Fruit fly (Drosophila melanogaster): ENCODE results near the gene CG3345.

Gene CG3345

DNA sequence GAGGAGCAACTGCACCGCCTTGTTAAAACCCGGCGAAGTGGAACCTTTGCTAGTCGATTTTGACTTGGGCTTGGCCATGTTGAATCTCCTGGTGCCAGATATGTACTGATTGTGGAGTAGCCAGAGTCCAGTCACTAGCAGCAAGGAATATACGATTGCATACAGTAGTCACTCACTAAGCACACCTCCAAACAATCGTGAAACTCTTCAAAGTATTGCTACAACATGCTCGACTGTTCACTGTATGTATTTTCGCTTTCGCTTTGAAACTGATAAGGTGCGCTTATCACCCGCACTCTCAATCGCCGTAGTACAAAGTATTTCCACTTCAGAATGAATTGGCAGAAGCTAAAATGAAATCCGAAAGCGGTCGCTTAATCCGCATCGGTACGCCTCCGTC, 17.5 kb downstream of the CG3345 start (continued):
- TF ChIP-seq tup (GFP tag; optimal IDR thresholded peaks at IDR 0.05) (peak; percentile 39), tgo (GFP tag; IDR thresholded peaks at IDR 0.05) (peak; percentile 69; the same call in 2 of the 3 replicates), CG11085 (GFP tag; IDR thresholded peaks at IDR 0.05) (peak; percentile 55; the same call in 1 of the 2 replicates), dmrt99B (tag; optimal IDR thresholded peaks at IDR 0.05) (peak; percentile 65), Hr78 (GFP tag; optimal IDR thresholded peaks at IDR 0.05) (no peak), CG3163 (GFP tag; optimal IDR thresholded peaks at IDR 0.05) (peak; percentile 31), CG13624 (GFP tag; optimal IDR thresholded peaks at IDR 0.05) (peak; percentile 67), Sox100B (GFP tag; optimal IDR thresholded peaks at IDR 0.05) (no peak), fd3F (GFP tag; optimal IDR thresholded peaks at IDR 0.05) (peak; percentile 4), tx (GFP tag; optimal IDR thresholded peaks at IDR 0.05) (peak; percentile 70), ken (GFP tag; IDR thresholded peaks at IDR 0.05) (peak; percentile 77; the same call in 2 of the 3 replicates), CG11456 (GFP tag; IDR thresholded peaks at IDR 0.05) (peak; percentile 88), CG10366 (GFP tag; IDR thresholded peaks at IDR 0.05) (peak; percentile 76), Awh (GFP tag; IDR thresholded peaks at IDR 0.05) (peak; percentile 53; the same call in 1 of the 2 replicates), gsb-n (tag; optimal IDR thresholded peaks at IDR 0.05) (no peak), wdn (GFP tag; IDR thresholded peaks at IDR 0.05) (peak; percentile 56; the same call in 1 of the 2 replicates), YL-1 (GFP tag; optimal IDR thresholded peaks at IDR 0.05) (no peak), tio (GFP tag; optimal IDR thresholded peaks at IDR 0.05) (no peak), Atf3 (GFP tag; optimal IDR thresholded peaks at IDR 0.05) (no peak), CG14965 (GFP tag; optimal IDR thresholded peaks at IDR 0.05; ENCODE audit: borderline replicate concordance) (no peak), CG17912 (GFP tag; optimal IDR thresholded peaks at IDR 0.05) (peak; percentile 40), CG10274 (GFP tag; optimal IDR thresholded peaks at IDR 0.05) (no peak), da (GFP tag; optimal IDR thresholded peaks at IDR 0.05) (peak; percentile 37), bbx (GFP tag; IDR thresholded peaks at IDR 0.05; ENCODE audit: partially characterized antibody) (no peak; the same call in 1 of the 2 replicates), CG6654 (GFP tag; optimal IDR thresholded peaks at IDR 0.05) (no peak), hkb (optimal IDR thresholded peaks at IDR 0.05) (no peak), hkb (GFP tag; IDR thresholded peaks at IDR 0.05) (peak; percentile 75), CG10543 (GFP tag; optimal IDR thresholded peaks at IDR 0.05) (peak; percentile 74), sr (GFP tag; IDR thresholded peaks at IDR 0.05) (peak; percentile 30; the same call in 1 of the 3 replicates), h (optimal IDR thresholded peaks at IDR 0.05) (no peak), Atf6 (GFP tag; IDR thresholded peaks at IDR 0.05) (peak; percentile 82), shn (GFP tag; optimal IDR thresholded peaks at IDR 0.05) (peak; percentile 41), Meics (GFP tag; optimal IDR thresholded peaks at IDR 0.05) (peak; percentile 81), bsh (GFP tag; optimal IDR thresholded peaks at IDR 0.05) (peak; percentile 46 to 54), CG5245 (GFP tag; optimal IDR thresholded peaks at IDR 0.05) (peak; percentile 54), CG7839 (tag; optimal IDR thresholded peaks at IDR 0.05) (peak; percentile 73), CG6765 (GFP tag; optimal IDR thresholded peaks at IDR 0.05) (peak; percentile 68), PHDP (tag; optimal IDR thresholded peaks at IDR 0.05) (peak; percentile 69), pfk (GFP tag; optimal IDR thresholded peaks at IDR 0.05) (no peak), ac (GFP tag; optimal IDR thresholded peaks at IDR 0.05) (no peak), HLH3B (GFP tag; IDR thresholded peaks at IDR 0.05) (peak; percentile 61), CG12744 (GFP tag; optimal IDR thresholded peaks at IDR 0.05) (peak; percentile 54), mam (GFP tag; optimal IDR thresholded peaks at IDR 0.05) (peak; percentile 84), odd (GFP tag; optimal IDR thresholded peaks at IDR 0.05) (peak; percentile 21), CG17186 (GFP tag; optimal IDR thresholded peaks at IDR 0.05) (no peak), NC2α (GFP tag; optimal IDR thresholded peaks at IDR 0.05) (peak; percentile 26), CG12104 (GFP tag; optimal IDR thresholded peaks at IDR 0.05) (peak; percentile 13), Abd-B (GFP tag; optimal IDR thresholded peaks at IDR 0.05) (no peak), Gsc (GFP tag; IDR thresholded peaks at IDR 0.05) (no peak), CG15073 (GFP tag; optimal IDR thresholded peaks at IDR 0.05) (no peak), CG9876 (GFP tag; optimal IDR thresholded peaks at IDR 0.05) (peak; percentile 63), Ets65A (GFP tag) (peak; percentile 69)
